Fruit fly (Drosophila melanogaster): Measurements from ENCODE around the gene Acbp5.

dm6 chr3L:8827868-8828159, 39.5 kb upstream of the Acbp5 start:
- no peak for TF ChIP-seq z (GFP tag; IDR thresholded peaks at IDR 0.05)
- no peak for TF ChIP-seq CG4404 (GFP tag; IDR thresholded peaks at IDR 0.05)
- TF ChIP-seq fd3F (GFP tag; optimal IDR thresholded peaks at IDR 0.05), result no peak

Data from whole organism, embryonic.